Worm (Caenorhabditis elegans): ENCODE results near the gene txdc-9.

Gene txdc-9

ce11 chrIII:6419409-6419944 lies 12.5 kb upstream of the txdc-9 start, which contains the start of gene atgl-1 (continued):
- TF ChIP-seq ceh-63 (GFP tag; optimal IDR thresholded peaks at IDR 0.05) (no peak), unc-98 (GFP tag; IDR thresholded peaks at IDR 0.05) (no peak), pqm-1 (tag; optimal IDR thresholded peaks at IDR 0.05) (no peak)

DNA sequence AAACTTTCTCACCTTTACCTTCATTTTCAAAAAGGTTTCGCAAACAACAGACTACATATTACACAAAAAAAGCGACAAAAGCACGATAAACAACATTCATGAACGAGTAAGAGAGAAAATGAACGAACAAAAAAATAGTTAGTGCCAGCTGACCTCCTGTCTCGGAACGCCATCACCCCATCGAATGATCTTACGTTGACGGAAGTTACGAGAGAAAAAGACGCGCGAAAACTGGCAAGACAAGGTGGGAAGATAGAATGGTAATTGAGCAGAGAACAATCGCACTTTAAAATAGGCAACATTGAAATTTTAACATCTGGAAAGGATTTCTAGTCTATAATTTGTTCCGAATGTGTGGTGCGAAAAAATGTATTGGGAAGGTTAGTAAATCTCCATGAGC lies 11.8 kb upstream of the txdc-9 start:
- peak; percentile 42 for TF ChIP-seq nhr-19 (GFP tag; conservative IDR thresholded peaks at IDR 0.05)
- TF ChIP-seq fkh-4 (tag; optimal IDR thresholded peaks at IDR 0.05; ENCODE audit: borderline replicate concordance), result peak; percentile 42
- TF ChIP-seq nhr-11 (tag; optimal IDR thresholded peaks at IDR 0.05), result no peak
- TF ChIP-seq elt-3 (tag; optimal IDR thresholded peaks at IDR 0.05), result peak in 1 of 6 experiments; percentile 6
- TF ChIP-seq rnt-1 (tag; optimal IDR thresholded peaks at IDR 0.05), result peak; percentile 10
- TF ChIP-seq mep-1 (tag; optimal IDR thresholded peaks at IDR 0.05), result peak; percentile 32
- TF ChIP-seq lin-14 (GFP tag; optimal IDR thresholded peaks at IDR 0.05), result peak; percentile 34
- peak; percentile 65 for TF ChIP-seq ama-1 (optimal IDR thresholded peaks at IDR 0.05)
- peak; percentile 14 for TF ChIP-seq nhr-90 (tag; optimal IDR thresholded peaks at IDR 0.05; ENCODE audit: poor library complexity)
- no peak for TF ChIP-seq efl-3 (GFP tag; optimal IDR thresholded peaks at IDR 0.05)
- no peak for TF ChIP-seq egl-13 (tag; optimal IDR thresholded peaks at IDR 0.05)
- TF ChIP-seq blmp-1 (tag; optimal IDR thresholded peaks at IDR 0.05), result peak; percentile 50
- peak; percentile 69 for TF ChIP-seq dsc-1 (tag; optimal IDR thresholded peaks at IDR 0.05)
- peak in 1 of 2 experiments; percentile 45 for TF ChIP-seq lin-35 (GFP tag; optimal IDR thresholded peaks at IDR 0.05)

- TF ChIP-seq swsn-7 (tag; optimal IDR thresholded peaks at IDR 0.05) (peak; percentile 96), nhr-85 (tag) (peak; percentile 99), nhr-20 (tag; optimal IDR thresholded peaks at IDR 0.05) (peak; percentile 98), nhr-76 (tag; optimal IDR thresholded peaks at IDR 0.05) (no peak), irx-1 (tag; optimal IDR thresholded peaks at IDR 0.05) (peak; percentile 87), hlh-4 (tag; optimal IDR thresholded peaks at IDR 0.05) (peak; percentile 23), mef-2 (tag; optimal IDR thresholded peaks at IDR 0.05) (peak; percentile 69), snu-23 (GFP tag; optimal IDR thresholded peaks at IDR 0.05) (peak; percentile 95), nhr-47 (tag; optimal IDR thresholded peaks at IDR 0.05) (peak; percentile 97), nhr-28 (tag; optimal IDR thresholded peaks at IDR 0.05) (no peak), lin-35 (GFP tag; optimal IDR thresholded peaks at IDR 0.05) (peak; percentile 76 to 81), isw-1 (GFP tag; IDR thresholded peaks at IDR 0.05) (peak; percentile 87), pax-3 (tag; optimal IDR thresholded peaks at IDR 0.05) (peak; percentile 88), ztf-4 (tag; optimal IDR thresholded peaks at IDR 0.05) (peak; percentile 89), fkh-4 (tag; optimal IDR thresholded peaks at IDR 0.05; ENCODE audit: borderline replicate concordance) (peak; percentile 77), pag-3 (tag; optimal IDR thresholded peaks at IDR 0.05; ENCODE audit: borderline replicate concordance, insufficient read depth) (no peak), unc-86 (tag; optimal IDR thresholded peaks at IDR 0.05) (peak; percentile 93), C34B4.2 (tag; optimal IDR thresholded peaks at IDR 0.05) (peak; percentile 53), nhr-77 (tag; optimal IDR thresholded peaks at IDR 0.05) (peak; percentile 60), mdl-1 (tag; optimal IDR thresholded peaks at IDR 0.05) (peak; percentile 68 to 98), ama-1 (optimal IDR thresholded peaks at IDR 0.05) (no peak), Y116A8C.19 (tag; optimal IDR thresholded peaks at IDR 0.05; ENCODE audit: borderline replicate concordance) (no peak), egl-27 (tag; optimal IDR thresholded peaks at IDR 0.05) (peak; percentile 51 to 73), sox-4 (tag; optimal IDR thresholded peaks at IDR 0.05) (peak; percentile 80), snpc-4 (tag; optimal IDR thresholded peaks at IDR 0.05) (peak; percentile 73), tbx-2 (tag; optimal IDR thresholded peaks at IDR 0.05) (peak; percentile 96), ces-1 (GFP tag; optimal IDR thresholded peaks at IDR 0.05) (no peak), egl-13 (tag; optimal IDR thresholded peaks at IDR 0.05) (peak; percentile 87), vab-15 (tag; optimal IDR thresholded peaks at IDR 0.05) (peak; percentile 24), nhr-90 (tag; optimal IDR thresholded peaks at IDR 0.05; ENCODE audit: poor library complexity) (peak; percentile 98), lin-13 (GFP tag; optimal IDR thresholded peaks at IDR 0.05) (peak; percentile 63), ceh-88 (GFP tag; IDR thresholded peaks at IDR 0.05) (peak; percentile 80), ceh-90 (tag; optimal IDR thresholded peaks at IDR 0.05) (no peak), nhr-84 (tag; optimal IDR thresholded peaks at IDR 0.05) (no peak), fkh-8 (tag; optimal IDR thresholded peaks at IDR 0.05) (peak; percentile 92), unc-98 (GFP tag; IDR thresholded peaks at IDR 0.05) (peak; percentile 85), hlh-17 (GFP tag; optimal IDR thresholded peaks at IDR 0.05; ENCODE audit: borderline replicate concordance) (no peak)
These were observed 11.0 kb upstream of the txdc-9 start for ce11 chrIII:6420995-6421404.
